Worm (Caenorhabditis elegans) whole organism, early embryonic: ENCODE results near the gene pmp-2.

Experiments
- B0310.2 ChIP-seq: sonication (generic microtip); optimal IDR thresholded peaks from 2 replicates; lab custom pipeline; 2016; ENCODE audit warnings: mild to moderate bottlenecking, missing genetic modification characterization, missing compliant biosample characterization
- F13C5.2 ChIP-seq: sonication (generic microtip); optimal IDR thresholded peaks from 2 replicates; lab custom pipeline; 2017; ENCODE audit warnings: mild to moderate bottlenecking, missing genetic modification characterization, inconsistent platforms, missing compliant biosample characterization
- aly-1 ChIP-seq: sonication (generic microtip); optimal IDR thresholded peaks from 2 replicates; lab custom pipeline; 2016; ENCODE audit warnings: missing genetic modification characterization, missing compliant biosample characterization
- ama-1 ChIP-seq: fragments of 150-350 bp; optimal IDR thresholded peaks from 2 replicates; lab custom pipeline; 2014
- ceh-13 ChIP-seq: fragments of 200-800 bp; sonication (Bioruptor generic); optimal IDR thresholded peaks from 2 replicates; lab custom pipeline; 2018; ENCODE audit warnings: mild to moderate bottlenecking, missing genetic modification characterization, missing compliant biosample characterization
- ceh-36 ChIP-seq: sonication (generic microtip); optimal IDR thresholded peaks from 2 replicates; lab custom pipeline; 2016; ENCODE audit warnings: missing genetic modification characterization, inconsistent platforms, missing compliant biosample characterization
- ets-7 ChIP-seq: sonication (generic microtip); optimal IDR thresholded peaks from 2 replicates; lab custom pipeline; 2016; ENCODE audit warnings: missing genotype, missing genetic modification characterization, missing compliant biosample characterization
- flt-1 ChIP-seq: fragments of 200-800 bp; sonication (Bioruptor generic); IDR thresholded peaks from 2 replicates; pipeline ENCODE4 v1.3.6; 2022; ENCODE audit warnings: missing genetic modification characterization, missing compliant biosample characterization
- hmbx-1 ChIP-seq: sonication (generic microtip); optimal IDR thresholded peaks from 2 replicates; lab custom pipeline; 2016; ENCODE audit warnings: mild to moderate bottlenecking, missing genetic modification characterization, missing compliant biosample characterization
- hmg-4 ChIP-seq: fragments of 200-800 bp; sonication (Bioruptor generic); optimal IDR thresholded peaks from 2 replicates; lab custom pipeline; 2018; ENCODE audit warnings: mild to moderate bottlenecking, missing genetic modification characterization, missing compliant biosample characterization
- hnd-1 ChIP-seq: sonication (generic microtip); optimal IDR thresholded peaks from 2 replicates; lab custom pipeline; 2016; ENCODE audit warnings: missing genetic modification characterization, missing compliant biosample characterization
- pes-1 ChIP-seq: fragments of 200-800 bp; sonication (Bioruptor generic); IDR thresholded peaks from 2 replicates; pipeline ENCODE4 v1.3.6; 2022; ENCODE audit warnings: missing genetic modification reagents, missing genetic modification characterization, missing compliant biosample characterization
- scrt-1 ChIP-seq: fragments of 200-800 bp; sonication (Bioruptor generic); IDR thresholded peaks from 2 replicates; pipeline ENCODE4 v1.3.6; 2022; ENCODE audit warnings: missing genetic modification characterization, missing compliant biosample characterization
- sea-1 ChIP-seq: fragments of 200-800 bp; sonication (Bioruptor generic); conservative IDR thresholded peaks from 2 replicates; pipeline ENCODE4 v1.3.6; 2022; ENCODE audit warnings: missing genetic modification characterization, missing compliant biosample characterization
- tbx-11 ChIP-seq: fragments of 200-800 bp; sonication (Bioruptor generic); IDR thresholded peaks from 2 replicates; pipeline ENCODE4 v1.3.6; 2022; ENCODE audit warnings: missing genetic modification characterization, missing compliant biosample characterization
- tbx-37 ChIP-seq: fragments of 200-800 bp; sonication (Bioruptor generic); conservative IDR thresholded peaks from 2 replicates; pipeline ENCODE4 v1.3.6; 2022; ENCODE audit warnings: missing genetic modification reagents, missing genetic modification characterization, missing compliant biosample characterization
- tra-4 ChIP-seq: sonication (generic microtip); optimal IDR thresholded peaks from 2 replicates; lab custom pipeline; 2017; ENCODE audit warnings: missing genetic modification characterization, missing compliant biosample characterization

pmp-2 gene

ce11 chrII:6888661-6889579 lies 1.3 kb upstream of the pmp-2 start:
- no peak for TF ChIP-seq tbx-37 (GFP tag; lab: Robert Waterston, UW)
- no peak for TF ChIP-seq F13C5.2 (tag; lab: Kevin White, UChicago)
- TF ChIP-seq hnd-1 (tag; lab: Kevin White, UChicago), result no peak
- TF ChIP-seq flt-1 (GFP tag; lab: Robert Waterston, UW), result no peak
- no peak for TF ChIP-seq ama-1 (lab: Kevin White, UChicago)
- TF ChIP-seq ceh-13, result no peak
- no peak for TF ChIP-seq sea-1 (GFP tag; lab: Robert Waterston, UW)

- no peak for TF ChIP-seq B0310.2 (tag; lab: Kevin White, UChicago)
- no peak for TF ChIP-seq pes-1 (GFP tag; lab: Robert Waterston, UW)
- TF ChIP-seq flt-1 (GFP tag; lab: Robert Waterston, UW), result no peak
- no peak for TF ChIP-seq ceh-13
- no peak for TF ChIP-seq hmbx-1 (tag; lab: Kevin White, UChicago)
- no peak for TF ChIP-seq hmg-4 (GFP tag; lab: Kevin White, UChicago)
- no peak for TF ChIP-seq tbx-11 (GFP tag; lab: Robert Waterston, UW)
- TF ChIP-seq hnd-1 (tag; lab: Kevin White, UChicago), result no peak
- no peak for TF ChIP-seq aly-1 (tag; lab: Kevin White, UChicago)
- TF ChIP-seq F13C5.2 (tag; lab: Kevin White, UChicago), result no peak
- TF ChIP-seq tbx-37 (GFP tag; lab: Robert Waterston, UW), result no peak
- no peak for TF ChIP-seq scrt-1 (GFP tag; lab: Robert Waterston, UW)
- TF ChIP-seq ets-7, result no peak
- TF ChIP-seq ceh-36, result no peak
- no peak for TF ChIP-seq sea-1 (GFP tag; lab: Robert Waterston, UW)
These were observed 606 bp upstream of the pmp-2 start for ce11 chrII:6888211-6888610.

- TF ChIP-seq scrt-1 (GFP tag; lab: Robert Waterston, UW) (no peak), pes-1 (GFP tag; lab: Robert Waterston, UW) (no peak), hmbx-1 (tag; lab: Kevin White, UChicago) (no peak), flt-1 (GFP tag; lab: Robert Waterston, UW) (no peak), sea-1 (GFP tag; lab: Robert Waterston, UW) (no peak), hmg-4 (GFP tag; lab: Kevin White, UChicago) (no peak), aly-1 (tag; lab: Kevin White, UChicago) (no peak)
These were observed 3.0 kb downstream of the pmp-2 start for ce11 chrII:6884568-6884967.

ce11 chrII:6883716-6884115 lies 3.9 kb downstream of the pmp-2 start, which contains the start of gene pmp-1:
Gene pmp-1 (minus strand): TSS chrII:6883754.
- TF ChIP-seq pes-1 (GFP tag; lab: Robert Waterston, UW), result no peak
- TF ChIP-seq hmg-4 (GFP tag; lab: Kevin White, UChicago), result no peak
- no peak for TF ChIP-seq ceh-13

- TF ChIP-seq B0310.2 (tag; lab: Kevin White, UChicago) (no peak), ceh-13 (no peak), tbx-11 (GFP tag; lab: Robert Waterston, UW) (no peak), tra-4 (tag; lab: Kevin White, UChicago) (no peak), pes-1 (GFP tag; lab: Robert Waterston, UW) (no peak), ets-7 (no peak), hmg-4 (GFP tag; lab: Kevin White, UChicago) (no peak)
These were observed 5.3 kb downstream of the pmp-2 start for ce11 chrII:6882335-6882734.

ce11 chrII:6880067-6880466 lies 7.5 kb downstream of the pmp-2 start, which contains the start of gene C44B7.7:
Gene C44B7.7 (minus strand): TSS chrII:6880167.
- TF ChIP-seq tra-4 (tag; lab: Kevin White, UChicago), result no peak
- no peak for TF ChIP-seq ama-1 (lab: Kevin White, UChicago)
- TF ChIP-seq tbx-37 (GFP tag; lab: Robert Waterston, UW), result no peak
- TF ChIP-seq ceh-13, result no peak
- no peak for TF ChIP-seq F13C5.2 (tag; lab: Kevin White, UChicago)
- no peak for TF ChIP-seq ets-7
- no peak for TF ChIP-seq sea-1 (GFP tag; lab: Robert Waterston, UW)
- no peak for TF ChIP-seq B0310.2 (tag; lab: Kevin White, UChicago)
- TF ChIP-seq pes-1 (GFP tag; lab: Robert Waterston, UW), result no peak
- no peak for TF ChIP-seq hmbx-1 (tag; lab: Kevin White, UChicago)
- TF ChIP-seq ceh-36, result no peak
- no peak for TF ChIP-seq flt-1 (GFP tag; lab: Robert Waterston, UW)
- TF ChIP-seq aly-1 (tag; lab: Kevin White, UChicago), result no peak
- no peak for TF ChIP-seq scrt-1 (GFP tag; lab: Robert Waterston, UW)
- TF ChIP-seq hmg-4 (GFP tag; lab: Kevin White, UChicago), result no peak

ce11 chrII:6877881-6878280 lies 9.7 kb downstream of the pmp-2 start:
- TF ChIP-seq tbx-37 (GFP tag; lab: Robert Waterston, UW), result no peak
- TF ChIP-seq hmg-4 (GFP tag; lab: Kevin White, UChicago), result no peak
- no peak for TF ChIP-seq ama-1 (lab: Kevin White, UChicago)
- no peak for TF ChIP-seq hmbx-1 (tag; lab: Kevin White, UChicago)
- no peak for TF ChIP-seq ceh-13
- TF ChIP-seq B0310.2 (tag; lab: Kevin White, UChicago), result no peak
- no peak for TF ChIP-seq aly-1 (tag; lab: Kevin White, UChicago)
- TF ChIP-seq F13C5.2 (tag; lab: Kevin White, UChicago), result no peak
- TF ChIP-seq ceh-36, result no peak
- TF ChIP-seq sea-1 (GFP tag; lab: Robert Waterston, UW), result no peak
- no peak for TF ChIP-seq hnd-1 (tag; lab: Kevin White, UChicago)
- TF ChIP-seq scrt-1 (GFP tag; lab: Robert Waterston, UW), result no peak
